Worm (Caenorhabditis elegans) whole organism, L4/young adult: ENCODE measurements around the gene srd-23.

Source experiments
- W03F9.2 ChIP-seq: fragments of 150-350 bp; optimal IDR thresholded peaks from 2 replicates; lab custom pipeline; 2014; ENCODE audit warnings: missing biosample characterization, missing genetic modification characterization
- dao-5 ChIP-seq: sonication (generic microtip); optimal IDR thresholded peaks from 2 replicates; lab custom pipeline; 2016; ENCODE audit warnings: missing genotype, missing genetic modification characterization, moderate library complexity, missing compliant biosample characterization
- him-1 ChIP-seq: sonication (generic microtip); optimal IDR thresholded peaks from 2 replicates; lab custom pipeline; 2016; ENCODE audit warnings: missing genotype, missing genetic modification reagents, missing genetic modification characterization, missing compliant biosample characterization

- no peak for TF ChIP-seq W03F9.2 (tag; lab: Kevin White, UChicago)
- no peak for TF ChIP-seq him-1 (tag; lab: Kevin White, UChicago)
- TF ChIP-seq dao-5 (tag; lab: Kevin White, UChicago) = no peak
Measured at ce11 chrIV:15131697-15132096, 48.0 kb upstream of the srd-23 start, which contains the start of gene col-135.
